Worm (Caenorhabditis elegans) whole organism, L3 larva: Measurements from ENCODE around the gene srpa-72.

Experiments used
- ceh-82 ChIP-seq: fragments of 150-350 bp; optimal IDR thresholded peaks from 2 replicates; lab custom pipeline; 2014; ENCODE audit warnings: missing biosample characterization, missing genetic modification characterization
- egl-5 ChIP-seq: fragments of 150-350 bp; optimal IDR thresholded peaks from 2 replicates; lab custom pipeline; 2017; ENCODE audit warnings: missing biosample characterization, missing genetic modification reagents, missing genetic modification characterization, inconsistent platforms
- fos-1 ChIP-seq: fragments of 150-350 bp; optimal IDR thresholded peaks from 2 replicates; lab custom pipeline; 2014; ENCODE audit warnings: missing biosample characterization, missing genetic modification characterization
- mdl-1 ChIP-seq: fragments of 150-350 bp; optimal IDR thresholded peaks from 2 replicates; lab custom pipeline; 2014; ENCODE audit warnings: missing biosample characterization, missing genetic modification characterization
- nhr-11 ChIP-seq: fragments of 150-350 bp; optimal IDR thresholded peaks from 2 replicates; lab custom pipeline; 2014; ENCODE audit warnings: missing biosample characterization, missing genetic modification characterization
- nhr-12 ChIP-seq: fragments of 150-350 bp; optimal IDR thresholded peaks from 2 replicates; lab custom pipeline; 2014; ENCODE audit warnings: missing biosample characterization, missing genetic modification characterization
- nhr-237 ChIP-seq: fragments of 150-350 bp; optimal IDR thresholded peaks from 2 replicates; lab custom pipeline; 2014; ENCODE audit warnings: missing biosample characterization, missing genetic modification characterization
- nhr-77 ChIP-seq: fragments of 150-350 bp; optimal IDR thresholded peaks from 2 replicates; lab custom pipeline; 2014; ENCODE audit warnings: missing biosample characterization, missing genetic modification characterization
- unc-62 ChIP-seq: fragments of 150-350 bp; sonication (generic microtip); optimal IDR thresholded peaks from 4 replicates; lab custom pipeline; 2014; ENCODE audit warnings: missing biosample characterization, missing genetic modification reagents, missing genetic modification characterization
- zag-1 ChIP-seq: fragments of 150-350 bp; optimal IDR thresholded peaks from 2 replicates; lab custom pipeline; 2014; ENCODE audit warnings: missing biosample characterization, missing genetic modification characterization

DNA sequence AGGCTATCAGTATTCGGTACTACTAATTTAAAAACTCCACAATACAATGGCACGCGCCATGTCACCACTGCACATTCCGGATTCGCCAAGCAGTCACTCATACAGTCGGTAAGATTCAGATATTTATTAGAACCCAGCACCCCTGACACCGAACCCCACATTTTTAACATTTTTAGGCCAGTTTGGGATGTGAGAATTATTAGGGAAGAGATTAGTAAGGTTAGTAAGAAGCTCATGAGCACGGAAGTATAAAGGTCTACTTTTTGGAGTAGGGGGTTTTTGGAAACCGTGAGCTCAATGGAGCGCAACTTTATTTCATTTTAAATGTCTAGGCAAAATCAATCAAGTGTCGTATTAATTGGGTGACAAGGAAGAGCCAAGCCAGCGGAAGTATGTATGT, 29.3 kb upstream of the srpa-72 start, which contains the start of gene F29A7.8:
- TF ChIP-seq ceh-82 (tag; lab: Kevin White, UChicago) (no peak), nhr-237 (tag; lab: Kevin White, UChicago) (no peak), egl-5 (tag; lab: Kevin White, UChicago) (no peak), fos-1 (tag; lab: Kevin White, UChicago) (no peak), unc-62 (no peak), nhr-77 (tag; lab: Kevin White, UChicago) (no peak), nhr-11 (no peak), zag-1 (tag; lab: Kevin White, UChicago) (no peak), nhr-12 (tag; lab: Kevin White, UChicago) (no peak), mdl-1 (tag; lab: Kevin White, UChicago) (no peak)
